Comparison of ENCODE assay signal across 1 fruit fly cellular context in the genomic region with DNA sequence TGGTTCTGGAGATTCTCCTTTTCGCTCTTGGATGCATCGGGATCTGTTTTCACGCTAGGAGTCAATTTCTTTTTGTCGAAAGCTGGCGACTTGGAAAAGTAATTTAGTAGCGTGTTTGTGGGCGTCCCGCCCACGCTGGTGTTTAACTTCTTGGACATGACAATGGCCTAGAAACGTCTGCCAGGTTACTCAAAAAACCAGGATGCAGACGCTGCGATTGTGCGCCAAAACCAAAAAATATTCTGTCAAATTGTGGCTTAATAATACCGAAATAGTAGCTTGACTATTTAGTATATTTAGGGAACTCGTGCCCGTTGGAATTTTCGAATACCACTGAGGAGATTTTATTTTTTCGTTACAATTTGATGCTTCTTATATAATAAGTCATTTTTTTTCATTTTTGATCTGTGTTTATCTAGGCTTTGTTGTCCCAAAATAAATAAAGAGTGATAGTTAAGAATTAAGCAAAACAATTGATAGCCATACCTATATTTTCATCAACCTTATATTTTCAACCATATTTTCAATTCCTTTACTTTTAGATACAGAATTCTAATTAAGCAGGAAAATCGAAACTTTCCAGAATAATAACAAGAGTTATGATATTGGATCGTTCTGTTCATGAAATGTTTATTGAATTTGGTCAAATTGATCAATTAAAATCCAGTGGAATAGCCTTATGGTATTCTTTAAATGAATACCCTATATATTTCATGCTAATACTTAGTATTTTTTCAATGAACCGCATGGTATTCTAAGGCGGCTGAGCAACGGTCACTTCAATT.
TF ChIP-seq lines count a peak whose summit lies in the region.

A gene (minus strand): TSS at position 233 of the 785 bp plus-strand sequence.
A gene (plus strand): TSS at position 771 of the 785 bp plus-strand sequence.

TF ChIP-seq in whole organism, embryonic, 481 proteins besides CTCF, POLR2A, EP300 and RAD21 (continued from another document):
- TF ChIP-seq CG9932 (GFP tag; IDR thresholded peaks at IDR 0.05; lab: Robert Waterston, UW), result peak; percentile 67
- TF ChIP-seq ash1 (GFP tag; optimal IDR thresholded peaks at IDR 0.05; lab: Kevin White, UChicago), result no peak
- peak; percentile 72 for TF ChIP-seq CG9609 (GFP tag; optimal IDR thresholded peaks at IDR 0.05; lab: Kevin White, UChicago)
- no peak for TF ChIP-seq ATbp (GFP tag; optimal IDR thresholded peaks at IDR 0.05; lab: Kevin White, UChicago)
- peak; percentile 75 for TF ChIP-seq CG15696 (tag; optimal IDR thresholded peaks at IDR 0.05; lab: Kevin White, UChicago)
- TF ChIP-seq gsb (GFP tag; IDR thresholded peaks at IDR 0.05; lab: Robert Waterston, UW), result no peak
- TF ChIP-seq grn (GFP tag; optimal IDR thresholded peaks at IDR 0.05; lab: Kevin White, UChicago), result no peak
- TF ChIP-seq Mrtf (GFP tag; IDR thresholded peaks at IDR 0.05; lab: Robert Waterston, UW), result 0 out of 3 replicates have a peak, but pooled peaks have one; percentile 20
- TF ChIP-seq CG13624 (GFP tag; optimal IDR thresholded peaks at IDR 0.05; lab: Kevin White, UChicago), result peak; percentile 57
- peak; percentile 37 for TF ChIP-seq CG12744 (GFP tag; optimal IDR thresholded peaks at IDR 0.05; lab: Kevin White, UChicago)
- no peak for TF ChIP-seq salm (tag; optimal IDR thresholded peaks at IDR 0.05; lab: Kevin White, UChicago)
- peak; percentile 79 for TF ChIP-seq ind (GFP tag; optimal IDR thresholded peaks at IDR 0.05; lab: Kevin White, UChicago)
- TF ChIP-seq row (GFP tag; IDR thresholded peaks at IDR 0.05; lab: Robert Waterston, UW), result peak; percentile 82
- peak; percentile 59 for TF ChIP-seq CG17359 (tag; optimal IDR thresholded peaks at IDR 0.05; lab: Kevin White, UChicago)
- peak; percentile 53 for TF ChIP-seq Med (GFP tag; lab: Kevin White, UChicago)
- TF ChIP-seq pho (GFP tag; optimal IDR thresholded peaks at IDR 0.05; lab: Kevin White, UChicago), result peak; percentile 80
- no peak for TF ChIP-seq wdn (GFP tag; IDR thresholded peaks at IDR 0.05; lab: Robert Waterston, UW)
- TF ChIP-seq bigmax (GFP tag; optimal IDR thresholded peaks at IDR 0.05; lab: Kevin White, UChicago), result no peak
- peak; percentile 60 for TF ChIP-seq croc (GFP tag; conservative IDR thresholded peaks at IDR 0.05; lab: Robert Waterston, UW)
- peak; percentile 42 for TF ChIP-seq unpg (GFP tag; optimal IDR thresholded peaks at IDR 0.05; lab: Kevin White, UChicago)
- no peak for TF ChIP-seq vfl (GFP tag; optimal IDR thresholded peaks at IDR 0.05; lab: Kevin White, UChicago)
- peak; percentile 60; the same call in 1 of the 2 replicates for TF ChIP-seq HLH3B (GFP tag; IDR thresholded peaks at IDR 0.05; lab: Robert Waterston, UW)
- TF ChIP-seq CG9727 (GFP tag; optimal IDR thresholded peaks at IDR 0.05; lab: Kevin White, UChicago), result peak; percentile 75
- peak; percentile 63 for TF ChIP-seq CG17829 (tag; optimal IDR thresholded peaks at IDR 0.05; lab: Kevin White, UChicago)
- peak; percentile 76 for TF ChIP-seq CG12659 (GFP tag; optimal IDR thresholded peaks at IDR 0.05; lab: Kevin White, UChicago)
- no peak for TF ChIP-seq CG8478 (optimal IDR thresholded peaks at IDR 0.05; lab: Kevin White, UChicago)
- peak; percentile 83 for TF ChIP-seq Hr3 (GFP tag; optimal IDR thresholded peaks at IDR 0.05; lab: Kevin White, UChicago)
- peak; percentile 69 for TF ChIP-seq CG12155 (GFP tag; optimal IDR thresholded peaks at IDR 0.05; lab: Kevin White, UChicago)
- TF ChIP-seq cato (GFP tag; optimal IDR thresholded peaks at IDR 0.05; lab: Kevin White, UChicago; ENCODE audit: borderline replicate concordance), result peak; percentile 59
- no peak for TF ChIP-seq CG11504 (tag; optimal IDR thresholded peaks at IDR 0.05; lab: Kevin White, UChicago)
- TF ChIP-seq ro (GFP tag; IDR thresholded peaks at IDR 0.05; lab: Robert Waterston, UW), result no peak
- TF ChIP-seq CG10979 (tag; optimal IDR thresholded peaks at IDR 0.05; lab: Kevin White, UChicago), result peak; percentile 59
- no peak for TF ChIP-seq CG12299 (tag; optimal IDR thresholded peaks at IDR 0.05; lab: Kevin White, UChicago)
- no peak for TF ChIP-seq usp (GFP tag; optimal IDR thresholded peaks at IDR 0.05; lab: Kevin White, UChicago)
- TF ChIP-seq gfzf (GFP tag; optimal IDR thresholded peaks at IDR 0.05; lab: Kevin White, UChicago), result peak; percentile 79
- TF ChIP-seq ase (GFP tag; IDR thresholded peaks at IDR 0.05; lab: Robert Waterston, UW), result 0 out of 3 replicates have a peak, but pooled peaks have one; percentile 8
- TF ChIP-seq klu (GFP tag; IDR thresholded peaks at IDR 0.05; lab: Robert Waterston, UW), result peak; percentile 53; the same call in 1 of the 2 replicates
- TF ChIP-seq NC2β (GFP tag; optimal IDR thresholded peaks at IDR 0.05; lab: Kevin White, UChicago), result peak; percentile 64
- no peak for TF ChIP-seq nom (GFP tag; optimal IDR thresholded peaks at IDR 0.05; lab: Kevin White, UChicago)
- no peak for TF ChIP-seq CG12071 (GFP tag; optimal IDR thresholded peaks at IDR 0.05; lab: Kevin White, UChicago)
- no peak for TF ChIP-seq oc (tag; optimal IDR thresholded peaks at IDR 0.05; lab: Kevin White, UChicago)
- TF ChIP-seq tll (GFP tag; optimal IDR thresholded peaks at IDR 0.05; lab: Kevin White, UChicago), result peak in 1 of 2 experiments; percentile 15
- peak; percentile 58 for TF ChIP-seq CG17802 (tag; optimal IDR thresholded peaks at IDR 0.05; lab: Kevin White, UChicago)
- TF ChIP-seq CG12942 (GFP tag; optimal IDR thresholded peaks at IDR 0.05; lab: Kevin White, UChicago), result peak; percentile 55
- peak; percentile 82 for TF ChIP-seq CG7839 (tag; optimal IDR thresholded peaks at IDR 0.05; lab: Kevin White, UChicago)
- TF ChIP-seq ken (GFP tag; IDR thresholded peaks at IDR 0.05; lab: Robert Waterston, UW), result peak; percentile 39; the same call in 1 of the 3 replicates
- TF ChIP-seq CG15601 (tag; optimal IDR thresholded peaks at IDR 0.05; lab: Kevin White, UChicago), result peak; percentile 44
- no peak for TF ChIP-seq CG15479 (GFP tag; optimal IDR thresholded peaks at IDR 0.05; lab: Kevin White, UChicago)
- peak; percentile 70 for TF ChIP-seq tin (GFP tag; optimal IDR thresholded peaks at IDR 0.05; lab: Kevin White, UChicago)
- peak; percentile 28 for TF ChIP-seq CG15011 (GFP tag; optimal IDR thresholded peaks at IDR 0.05; lab: Kevin White, UChicago)
- no peak for TF ChIP-seq pan (optimal IDR thresholded peaks at IDR 0.05; lab: Kevin White, UChicago)
- TF ChIP-seq pan (GFP tag; optimal IDR thresholded peaks at IDR 0.05 in 1 of 2, IDR thresholded peaks at IDR 0.05 in 1 of 2), result peak in 1 of 2 experiments; percentile 38
- TF ChIP-seq phol (tag; optimal IDR thresholded peaks at IDR 0.05; lab: Kevin White, UChicago), result peak; percentile 87
- peak; percentile 28; the same call in 2 of the 3 replicates for TF ChIP-seq CG34422 (GFP tag; IDR thresholded peaks at IDR 0.05; lab: Robert Waterston, UW)
- peak; percentile 44 for TF ChIP-seq CG6654 (GFP tag; optimal IDR thresholded peaks at IDR 0.05; lab: Kevin White, UChicago)
- peak; percentile 67 for TF ChIP-seq fu2 (GFP tag; optimal IDR thresholded peaks at IDR 0.05; lab: Kevin White, UChicago)
- no peak for TF ChIP-seq CG3065 (GFP tag; optimal IDR thresholded peaks at IDR 0.05; lab: Kevin White, UChicago)
- TF ChIP-seq Antp (GFP tag; optimal IDR thresholded peaks at IDR 0.05; lab: Kevin White, UChicago), result peak; percentile 29
- TF ChIP-seq trem (tag; optimal IDR thresholded peaks at IDR 0.05; lab: Kevin White, UChicago), result peak; percentile 53
- TF ChIP-seq Max (GFP tag; optimal IDR thresholded peaks at IDR 0.05; lab: Kevin White, UChicago), result peak; percentile 43
- peak; percentile 30; the same call in 1 of the 2 replicates for TF ChIP-seq chm (GFP tag; IDR thresholded peaks at IDR 0.05; lab: Robert Waterston, UW)
- TF ChIP-seq sisA (GFP tag; IDR thresholded peaks at IDR 0.05; lab: Robert Waterston, UW), result peak; percentile 66
- peak; percentile 37 for TF ChIP-seq CG7556 (GFP tag; optimal IDR thresholded peaks at IDR 0.05; lab: Kevin White, UChicago)
- no peak for TF ChIP-seq CG6854 (GFP tag; optimal IDR thresholded peaks at IDR 0.05; lab: Kevin White, UChicago)
- TF ChIP-seq psq (GFP tag; optimal IDR thresholded peaks at IDR 0.05; lab: Kevin White, UChicago), result peak; percentile 46
- TF ChIP-seq BtbVII (GFP tag; optimal IDR thresholded peaks at IDR 0.05; lab: Kevin White, UChicago), result no peak
- TF ChIP-seq prd (optimal IDR thresholded peaks at IDR 0.05; lab: Kevin White, UChicago), result no peak
- TF ChIP-seq prd (GFP tag; IDR thresholded peaks at IDR 0.05; lab: Robert Waterston, UW), result peak; percentile 70
- TF ChIP-seq CG17361 (GFP tag; IDR thresholded peaks at IDR 0.05; lab: Robert Waterston, UW), result peak; percentile 82
- no peak for TF ChIP-seq trh (GFP tag; optimal IDR thresholded peaks at IDR 0.05; lab: Kevin White, UChicago)
